Worm (Caenorhabditis elegans): Measurements from ENCODE around the gene srr-1.

DNA sequence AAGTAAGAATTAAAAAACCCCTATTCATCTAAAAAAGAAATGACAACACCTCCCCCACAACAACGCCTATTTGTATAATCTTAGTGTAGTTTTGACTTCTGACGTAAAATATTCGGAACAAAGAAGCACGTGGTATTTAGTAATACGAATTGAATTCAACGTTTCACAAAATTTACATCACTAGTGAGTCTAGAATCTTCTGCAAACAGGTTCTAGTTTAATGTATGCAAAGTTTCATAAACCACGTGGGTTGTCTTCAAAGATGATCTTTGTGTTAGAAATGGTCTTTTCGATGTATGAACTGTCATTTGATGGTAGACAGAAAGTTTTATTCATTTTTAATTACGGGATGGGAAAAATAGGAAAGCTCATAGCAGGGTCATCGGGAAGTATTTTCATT is 19.6 kb upstream of the srr-1 start:
- TF ChIP-seq ceh-36 (tag; optimal IDR thresholded peaks at IDR 0.05): no peak
- TF ChIP-seq F13C5.2 (tag; optimal IDR thresholded peaks at IDR 0.05): no peak
- no peak for TF ChIP-seq ets-7 (tag; optimal IDR thresholded peaks at IDR 0.05)
- no peak for TF ChIP-seq ama-1 (optimal IDR thresholded peaks at IDR 0.05)
- TF ChIP-seq tbx-37 (GFP tag; conservative IDR thresholded peaks at IDR 0.05): no peak
- no peak for TF ChIP-seq sea-1 (GFP tag; conservative IDR thresholded peaks at IDR 0.05)
- no peak for TF ChIP-seq tra-4 (tag; optimal IDR thresholded peaks at IDR 0.05)
- no peak for TF ChIP-seq hnd-1 (tag; optimal IDR thresholded peaks at IDR 0.05)
- no peak for TF ChIP-seq ceh-13 (GFP tag; optimal IDR thresholded peaks at IDR 0.05)
- no peak for TF ChIP-seq hmbx-1 (tag; optimal IDR thresholded peaks at IDR 0.05)
- TF ChIP-seq aly-1 (tag; optimal IDR thresholded peaks at IDR 0.05): no peak

All from whole organism, early embryonic.